Worm (Caenorhabditis elegans): ENCODE results near the gene mec-15.

DNA sequence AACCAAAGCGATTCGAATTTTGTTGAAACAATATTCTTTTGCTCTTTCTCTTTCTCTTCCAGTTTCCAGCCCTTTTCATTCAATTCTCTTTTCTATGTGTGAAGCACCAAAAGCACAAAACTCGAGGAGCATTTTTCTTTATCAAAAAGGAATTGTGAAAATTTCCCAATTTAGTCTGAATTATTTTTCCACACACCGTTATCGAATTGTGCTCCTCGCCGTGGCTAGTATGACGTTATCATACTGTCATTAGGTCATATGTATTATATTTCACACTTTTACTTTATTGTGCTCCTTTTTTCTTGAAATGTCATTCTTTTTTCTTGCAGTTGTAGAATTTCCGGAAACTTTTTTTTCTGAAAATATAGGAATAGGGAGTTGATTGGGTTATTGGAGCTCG, 17.9 kb downstream of the mec-15 start:
- TF ChIP-seq W03F9.2 (tag; optimal IDR thresholded peaks at IDR 0.05) (no peak), him-1 (tag; optimal IDR thresholded peaks at IDR 0.05) (no peak)
